Fruit fly (Drosophila melanogaster) whole organism, embryonic: ENCODE data around the gene Ccn.

Experiments
- Ada2b ChIP-seq: fragments of 200-800 bp; sonication (Bioruptor generic); IDR thresholded peaks from 2 replicates; pipeline ENCODE4 v1.3.6; 2022; ENCODE audit warnings: missing biosample characterization, missing genetic modification characterization
- Antp ChIP-seq: fragments of 200-800 bp; sonication (Bioruptor generic); optimal IDR thresholded peaks from 3 replicates; lab custom pipeline; 2016; ENCODE audit warnings: missing biosample characterization, missing genetic modification characterization
- B-H2 ChIP-seq: fragments of 200-800 bp; sonication (Bioruptor generic); optimal IDR thresholded peaks from 2 replicates; lab custom pipeline; 2018; ENCODE audit warnings: missing biosample characterization, mild to moderate bottlenecking, missing genetic modification characterization
- CG10147 ChIP-seq: fragments of 200-800 bp; sonication (Bioruptor generic); optimal IDR thresholded peaks from 2 replicates; lab custom pipeline; 2019; ENCODE audit warnings: missing biosample characterization, mild to moderate bottlenecking, missing genetic modification characterization, moderate library complexity
- CG10267 ChIP-seq: fragments of 200-800 bp; sonication (Bioruptor generic); optimal IDR thresholded peaks from 2 replicates; lab custom pipeline; 2018; ENCODE audit warnings: missing biosample characterization, mild to moderate bottlenecking, missing genetic modification characterization, moderate library complexity
- CG10431 ChIP-seq: fragments of 200-800 bp; sonication (Bioruptor generic); optimal IDR thresholded peaks from 3 replicates; lab custom pipeline; 2018; ENCODE audit warnings: missing biosample characterization, mild to moderate bottlenecking, missing genetic modification characterization
- CG11504 ChIP-seq: fragments of 200-800 bp; sonication (Bioruptor generic); optimal IDR thresholded peaks from 3 replicates; lab custom pipeline; 2019; ENCODE audit warnings: missing biosample characterization, mild to moderate bottlenecking, missing genetic modification characterization, moderate library complexity
- CG12071 ChIP-seq: fragments of 200-800 bp; sonication (Bioruptor generic); optimal IDR thresholded peaks from 3 replicates; lab custom pipeline; 2018; ENCODE audit warnings: missing biosample characterization, mild to moderate bottlenecking, missing genetic modification characterization
- CG12769 ChIP-seq: fragments of 200-800 bp; sonication (Bioruptor generic); optimal IDR thresholded peaks from 2 replicates; lab custom pipeline; 2019; ENCODE audit warnings: missing biosample characterization, mild to moderate bottlenecking, missing genetic modification characterization, moderate library complexity
- CG14710 ChIP-seq: fragments of 200-800 bp; sonication (Bioruptor generic); optimal IDR thresholded peaks from 3 replicates; lab custom pipeline; 2019; ENCODE audit warnings: missing biosample characterization, mild to moderate bottlenecking, missing genetic modification characterization, moderate library complexity
- CG14965 ChIP-seq: fragments of 200-800 bp; sonication (Bioruptor generic); optimal IDR thresholded peaks from 2 replicates; lab custom pipeline; 2016; ENCODE audit warnings: missing biosample characterization, missing genetic modification characterization, borderline replicate concordance
- CG16815 ChIP-seq: fragments of 200-800 bp; sonication (Bioruptor generic); optimal IDR thresholded peaks from 3 replicates; lab custom pipeline; 2017; ENCODE audit warnings: missing biosample characterization, mild to moderate bottlenecking, missing genetic modification characterization
- CG17385 ChIP-seq: fragments of 200-800 bp; sonication (Bioruptor generic); optimal IDR thresholded peaks from 3 replicates; lab custom pipeline; 2018; ENCODE audit warnings: missing biosample characterization, mild to moderate bottlenecking, missing genetic modification characterization
- CG17612 ChIP-seq: fragments of 200-800 bp; sonication (Bioruptor generic); IDR thresholded peaks from 2 replicates; pipeline ENCODE4 v1.3.6; 2022; ENCODE audit warnings: missing biosample characterization, missing genetic modification characterization
- CG18619 ChIP-seq: fragments of 200-800 bp; sonication (Bioruptor generic); optimal IDR thresholded peaks from 3 replicates; lab custom pipeline; 2017; ENCODE audit warnings: missing biosample characterization, mild to moderate bottlenecking, missing genetic modification characterization
- CG4617 ChIP-seq: fragments of 200-800 bp; sonication (Bioruptor generic); optimal IDR thresholded peaks from 3 replicates; lab custom pipeline; 2016; ENCODE audit warnings: missing biosample characterization, missing genetic modification characterization, borderline replicate concordance
- CG4854 ChIP-seq: fragments of 200-800 bp; sonication (Bioruptor generic); optimal IDR thresholded peaks from 2 replicates; lab custom pipeline; 2016; ENCODE audit warnings: missing biosample characterization, missing genetic modification characterization, inconsistent platforms
- CG7786 ChIP-seq: fragments of 200-800 bp; sonication (Bioruptor generic); optimal IDR thresholded peaks from 2 replicates; lab custom pipeline; 2016; ENCODE audit warnings: missing biosample characterization, missing genetic modification characterization
- CG9609 ChIP-seq: fragments of 200-800 bp; sonication (Bioruptor generic); optimal IDR thresholded peaks from 3 replicates; lab custom pipeline; 2016; ENCODE audit warnings: missing biosample characterization, missing genetic modification characterization
- CG9727 ChIP-seq: fragments of 200-800 bp; sonication (Bioruptor generic); optimal IDR thresholded peaks from 3 replicates; lab custom pipeline; 2017; ENCODE audit warnings: missing biosample characterization, mild to moderate bottlenecking, missing genetic modification characterization
- D ChIP-seq, 2 experiments: fragments of 200-800 bp in 1 of 2; fragments of >200 bp in 1 of 2; sonication (Bioruptor generic) in 1 of 2; optimal IDR thresholded peaks; 2 replicates in 1 of 2; 3 replicates in 1 of 2; lab custom pipeline; 2017; ENCODE audit warnings: mild to moderate bottlenecking in 1 of 2, missing biosample characterization in 1 of 2, missing genetic modification characterization in 1 of 2, missing genetic modification reagents in 1 of 2
- Dbx ChIP-seq: fragments of 200-800 bp; sonication (Bioruptor generic); IDR thresholded peaks from 3 replicates; pipeline ENCODE4 v1.3.6; 2022; ENCODE audit warnings: missing biosample characterization, missing genetic modification characterization
- Dref ChIP-seq: fragments of 200-800 bp; sonication (Bioruptor generic); IDR thresholded peaks from 2 replicates; pipeline ENCODE4 v1.3.6; 2022; ENCODE audit warnings: missing biosample characterization, missing genetic modification characterization
- HLH4C ChIP-seq: fragments of 200-800 bp; sonication (Bioruptor generic); IDR thresholded peaks from 3 replicates; pipeline ENCODE4 v1.3.6; 2022; ENCODE audit warnings: missing biosample characterization, missing genetic modification characterization; ENCODE audit not compliant: partially characterized antibody
- Mrtf ChIP-seq: fragments of 200-800 bp; sonication (Bioruptor generic); IDR thresholded peaks from 3 replicates; pipeline ENCODE4 v1.3.6; 2022; ENCODE audit warnings: missing biosample characterization, missing genetic modification characterization
- Optix ChIP-seq: fragments of 200-800 bp; sonication (Bioruptor generic); IDR thresholded peaks from 3 replicates; pipeline ENCODE4 v1.3.6; 2022; ENCODE audit warnings: missing biosample characterization, missing genetic modification characterization
- PHDP ChIP-seq: fragments of 200-800 bp; sonication (Bioruptor generic); optimal IDR thresholded peaks from 3 replicates; lab custom pipeline; 2018; ENCODE audit warnings: missing biosample characterization, mild to moderate bottlenecking, missing genetic modification characterization, moderate library complexity
- Poxn ChIP-seq: fragments of 200-800 bp; sonication (Bioruptor generic); IDR thresholded peaks from 2 replicates; pipeline ENCODE4 v1.3.6; 2022; ENCODE audit warnings: missing biosample characterization, missing genetic modification characterization
- Scr ChIP-seq: fragments of 200-800 bp; sonication (Bioruptor generic); IDR thresholded peaks from 2 replicates; pipeline ENCODE4 v1.3.6; 2022; ENCODE audit warnings: missing biosample characterization, missing genetic modification characterization; ENCODE audit not compliant: partially characterized antibody
- TFAM ChIP-seq: fragments of 200-800 bp; sonication (Bioruptor generic); optimal IDR thresholded peaks from 2 replicates; lab custom pipeline; 2017; ENCODE audit warnings: missing biosample characterization, missing genetic modification characterization, inconsistent platforms
- Usf ChIP-seq: fragments of 200-800 bp; sonication (Bioruptor generic); optimal IDR thresholded peaks from 2 replicates; lab custom pipeline; 2017; ENCODE audit warnings: missing genotype, missing biosample characterization, missing genetic modification characterization
- Vsx1 ChIP-seq: fragments of 200-800 bp; sonication (Bioruptor generic); optimal IDR thresholded peaks from 2 replicates; lab custom pipeline; 2017; ENCODE audit warnings: missing biosample characterization, mild to moderate bottlenecking, missing genetic modification characterization, missing genetic modification reagents
- croc ChIP-seq: fragments of 200-800 bp; sonication (Bioruptor generic); conservative IDR thresholded peaks from 3 replicates; pipeline ENCODE4 v1.3.6; 2022; ENCODE audit warnings: missing biosample characterization, missing genetic modification characterization
- dati ChIP-seq: fragments of 200-800 bp; sonication (Bioruptor generic); IDR thresholded peaks from 2 replicates; pipeline ENCODE4 v1.3.6; 2022; ENCODE audit warnings: missing biosample characterization, missing genetic modification characterization
- eyg ChIP-seq: fragments of 200-800 bp; sonication (Bioruptor generic); optimal IDR thresholded peaks from 3 replicates; lab custom pipeline; 2016; ENCODE audit warnings: missing biosample characterization, missing genetic modification characterization
- gcm2 ChIP-seq: fragments of 200-800 bp; sonication (Bioruptor generic); optimal IDR thresholded peaks from 2 replicates; lab custom pipeline; 2016; ENCODE audit warnings: missing biosample characterization, missing genetic modification characterization
- hbn ChIP-seq: fragments of 200-800 bp; sonication (Bioruptor generic); IDR thresholded peaks from 2 replicates; pipeline ENCODE4 v1.3.6; 2022; ENCODE audit warnings: missing biosample characterization, missing genetic modification characterization; ENCODE audit not compliant: partially characterized antibody
- insv ChIP-seq, 2 experiments: fragments of 200-800 bp; sonication (Bioruptor generic); optimal IDR thresholded peaks; 3 replicates each; lab custom pipeline; 2016 to 2018; ENCODE audit warnings: missing biosample characterization in 2 of 2, missing genetic modification characterization in 2 of 2
- pho ChIP-seq: fragments of 200-800 bp; sonication (Bioruptor generic); optimal IDR thresholded peaks from 2 replicates; lab custom pipeline; 2016; ENCODE audit warnings: missing biosample characterization, missing genetic modification characterization
- row ChIP-seq: fragments of 200-800 bp; sonication (Bioruptor generic); IDR thresholded peaks from 3 replicates; pipeline ENCODE4 v1.3.6; 2022; ENCODE audit warnings: missing biosample characterization, missing genetic modification characterization
- sima ChIP-seq: fragments of 200-800 bp; sonication (Bioruptor generic); optimal IDR thresholded peaks from 2 replicates; lab custom pipeline; 2016; ENCODE audit warnings: missing biosample characterization, missing genetic modification characterization
- stwl ChIP-seq: fragments of 200-800 bp; sonication (Bioruptor generic); optimal IDR thresholded peaks from 3 replicates; lab custom pipeline; 2018; ENCODE audit warnings: missing biosample characterization, mild to moderate bottlenecking, missing genetic modification characterization, moderate library complexity
- tll ChIP-seq, 2 experiments: fragments of 200-800 bp in 1 of 2; fragments of >200 bp in 1 of 2; sonication (Bioruptor generic) in 1 of 2; optimal IDR thresholded peaks; 2 replicates each; lab custom pipeline; 2017 to 2019; ENCODE audit warnings: missing biosample characterization in 2 of 2, missing genetic modification characterization in 2 of 2, mild to moderate bottlenecking in 1 of 2, moderate library complexity in 1 of 2
- twi ChIP-seq: fragments of 200-800 bp; optimal IDR thresholded peaks from 2 replicates; lab custom pipeline; 2019; ENCODE audit warnings: missing biosample characterization, mild to moderate bottlenecking, missing genetic modification characterization, moderate library complexity
- tx ChIP-seq: fragments of 200-800 bp; sonication (Bioruptor generic); optimal IDR thresholded peaks from 2 replicates; lab custom pipeline; 2016; ENCODE audit warnings: missing biosample characterization, missing genetic modification characterization
- unc-4 ChIP-seq: fragments of 200-800 bp; sonication (Bioruptor generic); IDR thresholded peaks from 2 replicates; pipeline ENCODE4 v1.3.6; 2022; ENCODE audit warnings: missing biosample characterization, missing genetic modification characterization; ENCODE audit not compliant: partially characterized antibody

Gene Ccn

dm6 chr3L:17653701-17654667 is 35.8 kb upstream of the Ccn start, which contains the start of the genes Krn, Ndfip and CG7484 (continued):
- TF ChIP-seq Optix = 0 out of 3 replicates have a peak, but pooled peaks have one; percentile 38
- TF ChIP-seq D (optimal IDR thresholded peaks at IDR 0.05; lab: Kevin White, UChicago) = no peak
- TF ChIP-seq D (GFP tag; optimal IDR thresholded peaks at IDR 0.05; lab: Kevin White, UChicago) = peak; percentile 65
- peak; percentile 82 for TF ChIP-seq pho (GFP tag; lab: Kevin White, UChicago)
- TF ChIP-seq Vsx1 (GFP tag; lab: Kevin White, UChicago) = peak; percentile 43
- peak in 1 of 2 experiments; percentile 71 for TF ChIP-seq insv (GFP tag; optimal IDR thresholded peaks at IDR 0.05; lab: Kevin White, UChicago)
- TF ChIP-seq Dref (GFP tag; lab: Robert Waterston, UW) = peak; percentile 75
- peak; percentile 88 for TF ChIP-seq CG10267 (tag; lab: Kevin White, UChicago)
- TF ChIP-seq Ada2b (GFP tag; lab: Robert Waterston, UW) = peak; percentile 85
- peak; percentile 48 for TF ChIP-seq gcm2 (GFP tag; lab: Kevin White, UChicago)
- TF ChIP-seq CG17385 (GFP tag; lab: Kevin White, UChicago) = peak; percentile 60
- TF ChIP-seq Mrtf = peak; percentile 78
- TF ChIP-seq CG10147 (GFP tag; lab: Kevin White, UChicago) = peak; percentile 87
- TF ChIP-seq croc (GFP tag; lab: Robert Waterston, UW) = peak; percentile 78
- peak; percentile 98 for TF ChIP-seq row
- TF ChIP-seq CG10431 (GFP tag; lab: Kevin White, UChicago) = peak; percentile 10
- TF ChIP-seq dati (GFP tag; lab: Robert Waterston, UW) = 0 out of 2 replicates have a peak, but pooled peaks have one; percentile 3
- TF ChIP-seq unc-4 (GFP tag; lab: Robert Waterston, UW) = peak; percentile 96
- TF ChIP-seq hbn (GFP tag; lab: Robert Waterston, UW) = peak; percentile 95
- TF ChIP-seq CG4617 (GFP tag; lab: Kevin White, UChicago) = peak; percentile 56
- peak; percentile 95 for TF ChIP-seq CG14710 (tag; lab: Kevin White, UChicago)
- peak; percentile 67; the same call in 1 of the 2 replicates for TF ChIP-seq Poxn (GFP tag; lab: Robert Waterston, UW)
- peak; percentile 86 for TF ChIP-seq PHDP (tag; lab: Kevin White, UChicago)
- peak; percentile 87 for TF ChIP-seq twi
- TF ChIP-seq sima = no peak
- TF ChIP-seq CG16815 = peak; percentile 84
- TF ChIP-seq CG7786 (GFP tag; lab: Kevin White, UChicago) = peak; percentile 68
- TF ChIP-seq CG14965 (GFP tag; lab: Kevin White, UChicago) = no peak
- TF ChIP-seq CG12071 (GFP tag; lab: Kevin White, UChicago) = no peak
- TF ChIP-seq tx (GFP tag; lab: Kevin White, UChicago) = peak; percentile 72
- peak; percentile 67 for TF ChIP-seq stwl
- TF ChIP-seq Scr (GFP tag; lab: Robert Waterston, UW) = peak; percentile 98
- 0 out of 2 replicates have a peak, but pooled peaks have one; percentile 62 for TF ChIP-seq CG17612 (GFP tag; lab: Robert Waterston, UW)
- no peak for TF ChIP-seq TFAM (GFP tag; lab: Kevin White, UChicago)
- peak; percentile 90 for TF ChIP-seq CG11504
- peak; percentile 29 for TF ChIP-seq eyg
- TF ChIP-seq Antp (GFP tag; lab: Kevin White, UChicago) = peak; percentile 77
- TF ChIP-seq tll (GFP tag; optimal IDR thresholded peaks at IDR 0.05; lab: Kevin White, UChicago) = peak in 1 of 2 experiments; percentile 37
- peak; percentile 90 for TF ChIP-seq B-H2 (GFP tag; lab: Kevin White, UChicago)
- peak; percentile 52 for TF ChIP-seq CG4854
- peak; percentile 88 for TF ChIP-seq CG9727 (GFP tag; lab: Kevin White, UChicago)
- peak; percentile 95 for TF ChIP-seq HLH4C (GFP tag; lab: Robert Waterston, UW)
- peak; percentile 79 for TF ChIP-seq CG18619
- peak; percentile 72 for TF ChIP-seq CG12769 (tag; lab: Kevin White, UChicago)
- peak; percentile 80 for TF ChIP-seq CG9609 (GFP tag; lab: Kevin White, UChicago)
- TF ChIP-seq Dbx = peak; percentile 94
- TF ChIP-seq Usf (GFP tag; lab: Kevin White, UChicago) = peak; percentile 83
